Worm (Caenorhabditis elegans): ENCODE measurements around the gene nhr-232.

DNA sequence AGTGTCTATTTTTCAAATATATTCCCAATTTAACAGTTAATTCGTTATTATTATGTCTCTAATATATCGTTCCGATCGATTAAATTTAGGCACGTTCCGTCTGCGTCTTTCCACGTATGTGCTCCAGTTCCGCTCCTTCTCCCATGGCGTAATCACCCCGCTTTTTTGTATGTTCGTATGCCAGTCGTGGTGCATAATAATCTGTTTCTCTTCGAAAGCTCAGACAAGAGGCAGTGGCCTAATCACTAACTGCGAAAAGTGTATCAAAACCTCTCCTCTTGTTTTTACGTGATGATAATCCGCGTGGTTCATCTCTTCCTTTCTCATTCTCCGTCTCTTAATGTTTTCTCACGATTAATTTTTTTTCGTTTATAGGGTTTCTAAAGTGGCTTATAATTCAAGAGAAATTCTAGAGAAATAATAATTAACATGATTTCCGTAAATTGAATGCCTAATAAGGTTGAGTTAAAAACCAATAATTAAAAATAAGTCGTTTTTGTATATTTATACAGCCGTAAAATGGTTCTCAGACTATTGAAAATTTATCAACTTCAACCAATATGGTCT lies 8.2 kb upstream of the nhr-232 start:
- TF ChIP-seq lin-39 (tag; optimal IDR thresholded peaks at IDR 0.05): no peak
- TF ChIP-seq pha-4 (tag; optimal IDR thresholded peaks at IDR 0.05): no peak

Measured in whole organism, L3 larva.